Worm (Caenorhabditis elegans): ENCODE data around the gene math-33.

- no peak for TF ChIP-seq nhr-11 (tag; optimal IDR thresholded peaks at IDR 0.05)
- no peak for TF ChIP-seq egl-27 (tag; optimal IDR thresholded peaks at IDR 0.05)
- no peak for TF ChIP-seq nhr-77 (tag; optimal IDR thresholded peaks at IDR 0.05)
- no peak for TF ChIP-seq elt-2 (tag; optimal IDR thresholded peaks at IDR 0.05)
Measured at ce11 chrV:11131801-11132200, 18.1 kb downstream of the math-33 start.

Data from whole organism, L3 larva.